Fruit fly (Drosophila melanogaster): ENCODE results near the gene CG18223.
A peak's percentile ranks its signal among the peaks of the same experiment; 100 is the strongest.

Gene CG18223

DNA sequence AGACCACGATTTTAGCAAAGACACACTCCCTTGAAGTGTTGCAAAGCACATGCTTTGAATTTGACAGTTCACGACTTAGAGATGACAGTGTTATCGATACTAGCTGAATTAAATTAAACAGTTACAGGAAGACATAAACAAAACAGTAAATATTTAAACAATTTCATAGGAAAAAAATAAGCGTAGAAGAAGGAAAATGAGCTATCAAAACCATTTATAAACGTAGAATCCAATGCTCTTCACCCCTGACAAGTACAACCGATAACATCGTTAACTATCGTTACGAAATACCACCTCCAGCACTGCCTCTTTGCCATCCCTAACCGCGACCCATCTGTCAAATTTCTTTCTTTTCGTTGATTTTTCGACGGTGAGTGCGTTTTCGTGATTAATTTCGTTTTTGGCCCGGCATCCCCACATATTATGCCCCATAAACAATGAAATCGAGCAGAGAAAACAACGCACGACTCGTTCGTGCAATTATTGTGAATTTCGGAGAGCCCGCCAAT lies 21.3 kb downstream of the CG18223 start, which contains the start of gene RpL26 (continued):
- TF ChIP-seq CG15269 (tag; optimal IDR thresholded peaks at IDR 0.05) (no peak), sens (GFP tag) (peak; percentile 97), Antp (GFP tag; optimal IDR thresholded peaks at IDR 0.05) (peak; percentile 75), MESR4 (GFP tag; optimal IDR thresholded peaks at IDR 0.05) (peak; percentile 96), Abd-B (GFP tag; optimal IDR thresholded peaks at IDR 0.05) (peak; percentile 61), CG3838 (GFP tag; optimal IDR thresholded peaks at IDR 0.05) (peak; percentile 45), Oli (tag; optimal IDR thresholded peaks at IDR 0.05) (peak; percentile 51), pita (GFP tag; optimal IDR thresholded peaks at IDR 0.05) (peak; percentile 77), gem (tag; optimal IDR thresholded peaks at IDR 0.05) (peak; percentile 80), Bgb (GFP tag; IDR thresholded peaks at IDR 0.05; ENCODE audit: partially characterized antibody) (peak; percentile 93), CG10321 (GFP tag; IDR thresholded peaks at IDR 0.05) (no peak), mam (GFP tag; optimal IDR thresholded peaks at IDR 0.05) (peak; percentile 90), CG1024 (GFP tag; IDR thresholded peaks at IDR 0.05) (no peak), CG4404 (GFP tag; IDR thresholded peaks at IDR 0.05) (peak; percentile 83), CG3995 (GFP tag; optimal IDR thresholded peaks at IDR 0.05) (peak; percentile 85), CG8765 (GFP tag; IDR thresholded peaks at IDR 0.05) (peak; percentile 67; the same call in 1 of the 2 replicates), Dek (tag; optimal IDR thresholded peaks at IDR 0.05) (peak; percentile 72), CG31224 (GFP tag; IDR thresholded peaks at IDR 0.05) (peak; percentile 53), tll (GFP tag; optimal IDR thresholded peaks at IDR 0.05) (peak in 1 of 2 experiments; percentile 88), hkb (optimal IDR thresholded peaks at IDR 0.05) (peak; percentile 78), hkb (GFP tag; IDR thresholded peaks at IDR 0.05) (peak; percentile 23; the same call in 1 of the 2 replicates), CG6765 (GFP tag; optimal IDR thresholded peaks at IDR 0.05) (peak; percentile 65), pros (GFP tag; optimal IDR thresholded peaks at IDR 0.05) (no peak), bsh (GFP tag; optimal IDR thresholded peaks at IDR 0.05) (peak; percentile 29 to 48), pnt (GFP tag; optimal IDR thresholded peaks at IDR 0.05) (peak; percentile 78), CG10462 (GFP tag; optimal IDR thresholded peaks at IDR 0.05) (peak; percentile 46), CG11723 (GFP tag; optimal IDR thresholded peaks at IDR 0.05) (peak; percentile 60), fru (optimal IDR thresholded peaks at IDR 0.05) (no peak), rib (GFP tag; IDR thresholded peaks at IDR 0.05) (no peak), trh (GFP tag; optimal IDR thresholded peaks at IDR 0.05) (peak; percentile 54), amos (GFP tag; IDR thresholded peaks at IDR 0.05; ENCODE audit: partially characterized antibody) (peak; percentile 93), scrt (GFP tag; optimal IDR thresholded peaks at IDR 0.05) (no peak), CG10209 (GFP tag; optimal IDR thresholded peaks at IDR 0.05) (peak; percentile 70), CG6175 (GFP tag; IDR thresholded peaks at IDR 0.05) (no peak), CG6654 (GFP tag; optimal IDR thresholded peaks at IDR 0.05) (no peak), CG32767 (GFP tag; IDR thresholded peaks at IDR 0.05) (peak; percentile 22; the same call in 1 of the 2 replicates), CG18764 (GFP tag; optimal IDR thresholded peaks at IDR 0.05) (peak; percentile 25), Fer3 (tag; optimal IDR thresholded peaks at IDR 0.05) (peak; percentile 42), E2f1 (GFP tag; IDR thresholded peaks at IDR 0.05) (peak; percentile 62), Ets97D (GFP tag; optimal IDR thresholded peaks at IDR 0.05) (peak; percentile 99), shn (GFP tag; optimal IDR thresholded peaks at IDR 0.05) (peak; percentile 91), stc (GFP tag; IDR thresholded peaks at IDR 0.05) (no peak; the same call in 1 of the 2 replicates), CG13775 (GFP tag; optimal IDR thresholded peaks at IDR 0.05) (peak; percentile 87), h (optimal IDR thresholded peaks at IDR 0.05) (no peak), Optix (GFP tag; IDR thresholded peaks at IDR 0.05) (0 out of 3 replicates have a peak, but pooled peaks have one; percentile 44), danr (GFP tag; IDR thresholded peaks at IDR 0.05) (no peak), PHDP (tag; optimal IDR thresholded peaks at IDR 0.05) (peak; percentile 61), C15 (GFP tag; IDR thresholded peaks at IDR 0.05) (no peak), CG15011 (GFP tag; optimal IDR thresholded peaks at IDR 0.05) (peak; percentile 66), CG4707 (GFP tag; optimal IDR thresholded peaks at IDR 0.05) (no peak), CG8924 (tag; optimal IDR thresholded peaks at IDR 0.05) (peak; percentile 71)
